Worm (Caenorhabditis elegans) whole organism, L3 larva: ENCODE measurements around the gene Y42A5A.1.

Experiments
- ZK546.5 ChIP-seq: sonication (generic microtip); optimal IDR thresholded peaks from 2 replicates; lab custom pipeline; 2017; ENCODE audit warnings: missing biosample characterization, missing genetic modification characterization
- fos-1 ChIP-seq: fragments of 150-350 bp; optimal IDR thresholded peaks from 2 replicates; lab custom pipeline; 2014; ENCODE audit warnings: missing biosample characterization, missing genetic modification characterization
- nhr-237 ChIP-seq: fragments of 150-350 bp; optimal IDR thresholded peaks from 2 replicates; lab custom pipeline; 2014; ENCODE audit warnings: missing biosample characterization, missing genetic modification characterization
- nhr-77 ChIP-seq: fragments of 150-350 bp; optimal IDR thresholded peaks from 2 replicates; lab custom pipeline; 2014; ENCODE audit warnings: missing biosample characterization, missing genetic modification characterization
- pha-4 ChIP-seq: fragments of 150-350 bp; optimal IDR thresholded peaks from 2 replicates; lab custom pipeline; 2014; ENCODE audit warnings: missing biosample characterization, missing genetic modification reagents, missing genetic modification characterization

- TF ChIP-seq nhr-77 (tag; lab: Kevin White, UChicago) (no peak), ZK546.5 (tag; lab: Kevin White, UChicago) (no peak), fos-1 (tag; lab: Kevin White, UChicago) (no peak), nhr-237 (tag; lab: Kevin White, UChicago) (no peak), pha-4 (no peak)
These were observed 27.3 kb upstream of the Y42A5A.1 start, which contains the start of gene T04C12.11 for ce11 chrV:11060239-11060984.
